Worm (Caenorhabditis elegans) whole organism, L2 larva: ENCODE measurements around the gene Y42A5A.3.

Source experiments
- lsy-2 ChIP-seq, 2 experiments: fragments of 150-350 bp in 1 of 2; sonication (generic microtip) in 1 of 2; optimal IDR thresholded peaks; 2 replicates each; lab custom pipeline; 2014 to 2017; ENCODE audit warnings: missing biosample characterization in 2 of 2, missing genetic modification characterization in 2 of 2
- nhr-11 ChIP-seq: fragments of 150-350 bp; optimal IDR thresholded peaks from 2 replicates; lab custom pipeline; 2014; ENCODE audit warnings: missing biosample characterization, missing genetic modification characterization
- peb-1 ChIP-seq: fragments of 150-350 bp; optimal IDR thresholded peaks from 2 replicates; lab custom pipeline; 2014; ENCODE audit warnings: missing biosample characterization, missing genetic modification characterization
- unc-62 ChIP-seq: fragments of 150-350 bp; optimal IDR thresholded peaks from 2 replicates; lab custom pipeline; 2014; ENCODE audit warnings: missing biosample characterization, missing genetic modification reagents, missing genetic modification characterization

DNA sequence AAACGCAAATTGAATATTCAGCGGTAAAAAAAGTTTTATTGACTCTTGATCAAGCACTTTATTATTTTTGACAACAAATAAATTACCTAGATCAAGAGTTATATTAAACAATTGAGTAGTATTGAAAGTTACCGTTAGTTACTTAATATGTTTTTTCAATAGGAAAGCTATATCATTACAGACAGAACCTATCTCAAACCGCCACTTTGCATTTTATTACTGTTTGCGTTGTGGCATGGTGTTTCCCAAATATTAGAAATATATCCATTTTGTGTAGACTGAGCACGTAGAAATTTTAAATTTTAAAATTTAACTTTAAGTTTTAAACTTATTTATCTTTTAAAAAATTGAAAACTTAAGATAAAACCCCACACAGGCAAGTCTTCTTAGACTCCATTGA lies 8.6 kb upstream of the Y42A5A.3 start:
- TF ChIP-seq peb-1 = no peak
- TF ChIP-seq unc-62 (GFP tag; lab: Kevin White, UChicago) = no peak
- TF ChIP-seq nhr-11 (tag; lab: Kevin White, UChicago) = no peak
- no peak for TF ChIP-seq lsy-2 (tag; optimal IDR thresholded peaks at IDR 0.05; lab: Kevin White, UChicago)
